Fruit fly (Drosophila melanogaster) Kc167 (cell line): ENCODE results near the gene CG13008.

ENCODE experiments used
- Myc ChIP-seq: fragments of >200 bp; optimal IDR thresholded peaks from 2 replicates; lab custom pipeline; 2017; ENCODE audit warnings: missing external identifiers
- Sin3A ChIP-seq: fragments of >200 bp; optimal IDR thresholded peaks from 2 replicates; lab custom pipeline; 2018; ENCODE audit warnings: missing external identifiers
- h ChIP-seq: fragments of >200 bp; optimal IDR thresholded peaks from 3 replicates; lab custom pipeline; 2018; ENCODE audit warnings: missing external identifiers
- insv ChIP-seq: fragments of >200 bp; optimal IDR thresholded peaks from 3 replicates; lab custom pipeline; 2018; ENCODE audit warnings: missing external identifiers
- psq ChIP-seq: fragments of >200 bp; optimal IDR thresholded peaks from 2 replicates; lab custom pipeline; 2017; ENCODE audit warnings: missing external identifiers
- ttk ChIP-seq: sonication (Bioruptor generic); optimal IDR thresholded peaks from 2 replicates; lab custom pipeline; 2017; ENCODE audit warnings: missing external identifiers

CG13008 gene

DNA sequence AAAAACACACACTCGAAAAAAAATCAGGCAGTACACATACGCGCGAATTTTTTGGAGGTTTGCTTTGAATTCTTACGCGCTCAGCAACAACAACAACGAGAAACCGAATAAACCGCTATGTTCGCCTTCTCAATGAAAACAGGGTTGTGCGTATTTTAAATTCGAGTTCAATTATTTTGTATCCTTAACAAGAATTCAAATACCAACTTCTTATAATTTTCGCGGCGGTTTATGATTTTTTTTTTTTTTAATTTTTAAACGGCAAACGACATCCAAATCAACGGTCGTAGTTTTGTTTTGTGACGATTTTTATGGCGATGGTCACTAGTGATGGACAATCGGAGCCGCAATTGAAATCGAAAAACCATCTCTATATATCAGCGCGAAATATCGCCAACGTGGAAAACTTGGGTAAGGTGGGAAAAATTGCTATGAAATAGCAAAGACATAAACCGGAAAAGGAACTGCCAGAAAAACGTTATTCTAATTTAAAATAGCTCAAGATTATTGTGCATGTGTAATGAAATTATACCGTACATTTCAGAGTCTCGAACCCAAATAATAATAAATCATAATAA is 40.6 kb downstream of the CG13008 start, which contains the start of gene goe:
goe (minus strand) TSS at position 332 of the 578 bp plus-strand sequence.
- no peak for TF ChIP-seq h (lab: Kevin White, UChicago)
- TF ChIP-seq ttk, result no peak
- no peak for TF ChIP-seq Myc (lab: Kevin White, UChicago)
- no peak for TF ChIP-seq Sin3A (lab: Kevin White, UChicago)
- TF ChIP-seq insv (lab: Kevin White, UChicago), result no peak
- no peak for TF ChIP-seq psq

- TF ChIP-seq h (lab: Kevin White, UChicago) (no peak), insv (lab: Kevin White, UChicago) (no peak), Myc (lab: Kevin White, UChicago) (no peak), psq (no peak), ttk (no peak), Sin3A (lab: Kevin White, UChicago) (no peak)
Measured at dm6 chrX:16753066-16753465, 42.0 kb downstream of the CG13008 start.

- no peak for TF ChIP-seq psq
- TF ChIP-seq Myc (lab: Kevin White, UChicago), result no peak
Measured at dm6 chrX:16757645-16758044, 46.5 kb downstream of the CG13008 start.

dm6 chrX:16760542-16760941 is 49.4 kb downstream of the CG13008 start:
- no peak for TF ChIP-seq ttk
- TF ChIP-seq Myc (lab: Kevin White, UChicago), result no peak
- no peak for TF ChIP-seq Sin3A (lab: Kevin White, UChicago)
- TF ChIP-seq insv (lab: Kevin White, UChicago), result no peak
- TF ChIP-seq h (lab: Kevin White, UChicago), result no peak
- no peak for TF ChIP-seq psq

dm6 chrX:16761531-16761930 is 50.4 kb downstream of the CG13008 start:
- no peak for TF ChIP-seq insv (lab: Kevin White, UChicago)
- TF ChIP-seq Sin3A (lab: Kevin White, UChicago), result no peak
- TF ChIP-seq h (lab: Kevin White, UChicago), result no peak
- no peak for TF ChIP-seq psq
- TF ChIP-seq ttk, result no peak
- TF ChIP-seq Myc (lab: Kevin White, UChicago), result no peak
